Worm (Caenorhabditis elegans) whole organism, L2 larva: ENCODE measurements around the gene C34C12.12.

ENCODE experiments used
- C34F6.9 ChIP-seq: fragments of 150-350 bp; optimal IDR thresholded peaks from 2 replicates; lab custom pipeline; 2014; ENCODE audit warnings: missing biosample characterization, missing genetic modification characterization
- F13H6.1 ChIP-seq: sonication (generic microtip); optimal IDR thresholded peaks from 2 replicates; lab custom pipeline; 2016; ENCODE audit warnings: missing genetic modification characterization, missing compliant biosample characterization
- R02D3.7 ChIP-seq: fragments of 150-350 bp; optimal IDR thresholded peaks from 2 replicates; lab custom pipeline; 2014; ENCODE audit warnings: missing biosample characterization, missing genetic modification characterization
- Y55F3AM.14 ChIP-seq: fragments of 200-800 bp; sonication (Bioruptor generic); optimal IDR thresholded peaks from 2 replicates; lab custom pipeline; 2018; ENCODE audit warnings: mild to moderate bottlenecking, missing genetic modification characterization, missing compliant biosample characterization
- aly-2 ChIP-seq: fragments of 150-350 bp; optimal IDR thresholded peaks from 2 replicates; lab custom pipeline; 2014; ENCODE audit warnings: missing biosample characterization, missing genetic modification characterization
- ama-1 ChIP-seq: fragments of 150-350 bp; optimal IDR thresholded peaks from 2 replicates; lab custom pipeline; 2018; ENCODE audit warnings: inconsistent platforms
- blmp-1 ChIP-seq: sonication (generic microtip); optimal IDR thresholded peaks from 2 replicates; lab custom pipeline; 2017; ENCODE audit warnings: missing genetic modification characterization, mild to moderate bottlenecking, missing compliant biosample characterization, antibody characterized with exemption, moderate library complexity; ENCODE audit not compliant: insufficient read depth
- ceh-16 ChIP-seq: fragments of 150-350 bp; optimal IDR thresholded peaks from 2 replicates; lab custom pipeline; 2014; ENCODE audit warnings: missing biosample characterization, missing genetic modification characterization
- elt-1 ChIP-seq: fragments of 150-350 bp; optimal IDR thresholded peaks from 2 replicates; lab custom pipeline; 2014; ENCODE audit warnings: missing biosample characterization, missing genetic modification characterization
- fos-1 ChIP-seq: fragments of 150-350 bp; optimal IDR thresholded peaks from 2 replicates; lab custom pipeline; 2014; ENCODE audit warnings: missing biosample characterization, missing genetic modification characterization
- gmeb-1 ChIP-seq: fragments of 150-350 bp; optimal IDR thresholded peaks from 2 replicates; lab custom pipeline; 2014; ENCODE audit warnings: missing biosample characterization, missing genetic modification characterization
- lin-11 ChIP-seq: fragments of 150-350 bp; sonication (generic microtip); optimal IDR thresholded peaks from 2 replicates; lab custom pipeline; 2014; ENCODE audit warnings: missing biosample characterization, missing genetic modification characterization, inconsistent platforms, mixed read lengths
- lin-39 ChIP-seq: fragments of 150-350 bp; optimal IDR thresholded peaks from 2 replicates; lab custom pipeline; 2014; ENCODE audit warnings: missing biosample characterization, missing genetic modification reagents, missing genetic modification characterization
- lsy-2 ChIP-seq, 2 experiments: fragments of 150-350 bp in 1 of 2; sonication (generic microtip) in 1 of 2; optimal IDR thresholded peaks; 2 replicates each; lab custom pipeline; 2014 to 2017; ENCODE audit warnings: missing biosample characterization in 2 of 2, missing genetic modification characterization in 2 of 2
- mab-5 ChIP-seq: fragments of 150-350 bp; optimal IDR thresholded peaks from 2 replicates; lab custom pipeline; 2014; ENCODE audit warnings: missing biosample characterization, missing genetic modification characterization
- mbf-1 ChIP-seq: sonication (generic microtip); optimal IDR thresholded peaks from 2 replicates; lab custom pipeline; 2017; ENCODE audit warnings: missing biosample characterization, missing genetic modification characterization
- mdl-1 ChIP-seq, 2 experiments: fragments of 150-350 bp in 1 of 2; sonication (generic microtip) in 1 of 2; optimal IDR thresholded peaks; 2 replicates each; lab custom pipeline; 2017; ENCODE audit warnings: missing biosample characterization in 2 of 2, missing genetic modification characterization in 2 of 2
- nhr-10 ChIP-seq: sonication (generic microtip); optimal IDR thresholded peaks from 2 replicates; lab custom pipeline; 2017; ENCODE audit warnings: missing biosample characterization, missing genetic modification characterization
- nhr-11 ChIP-seq: fragments of 150-350 bp; optimal IDR thresholded peaks from 2 replicates; lab custom pipeline; 2014; ENCODE audit warnings: missing biosample characterization, missing genetic modification characterization
- nhr-21 ChIP-seq: fragments of 150-350 bp; optimal IDR thresholded peaks from 2 replicates; lab custom pipeline; 2014; ENCODE audit warnings: missing biosample characterization, missing genetic modification characterization
- nhr-25 ChIP-seq: fragments of 150-350 bp; sonication (generic microtip); optimal IDR thresholded peaks from 3 replicates; lab custom pipeline; 2014; ENCODE audit warnings: missing biosample characterization, missing genetic modification characterization
- nhr-6 ChIP-seq: fragments of 150-350 bp; optimal IDR thresholded peaks from 2 replicates; lab custom pipeline; 2014; ENCODE audit warnings: missing biosample characterization, missing genetic modification characterization
- nhr-77 ChIP-seq: fragments of 150-350 bp; optimal IDR thresholded peaks from 2 replicates; lab custom pipeline; 2014; ENCODE audit warnings: missing biosample characterization, missing genetic modification characterization
- peb-1 ChIP-seq: fragments of 150-350 bp; optimal IDR thresholded peaks from 2 replicates; lab custom pipeline; 2014; ENCODE audit warnings: missing biosample characterization, missing genetic modification characterization
- sem-4 ChIP-seq: fragments of 150-350 bp; optimal IDR thresholded peaks from 2 replicates; lab custom pipeline; 2014; ENCODE audit warnings: missing biosample characterization, missing genetic modification reagents, missing genetic modification characterization
- skn-1 ChIP-seq: sonication (generic microtip); optimal IDR thresholded peaks from 2 replicates; lab custom pipeline; 2017; ENCODE audit warnings: missing biosample characterization, missing genetic modification characterization
- sma-3 ChIP-seq: sonication (generic microtip); optimal IDR thresholded peaks from 2 replicates; lab custom pipeline; 2016; ENCODE audit warnings: missing genetic modification reagents, missing genetic modification characterization, missing compliant biosample characterization
- snpc-4 ChIP-seq: fragments of 150-350 bp; optimal IDR thresholded peaks from 2 replicates; lab custom pipeline; 2014; ENCODE audit warnings: missing biosample characterization, missing genetic modification characterization
- unc-39 ChIP-seq: fragments of 150-350 bp; optimal IDR thresholded peaks from 2 replicates; lab custom pipeline; 2014; ENCODE audit warnings: missing biosample characterization, missing genetic modification characterization
- zag-1 ChIP-seq: fragments of 150-350 bp; optimal IDR thresholded peaks from 2 replicates; lab custom pipeline; 2014; ENCODE audit warnings: missing biosample characterization, missing genetic modification characterization
- ztf-4 ChIP-seq: fragments of 150-350 bp; optimal IDR thresholded peaks from 2 replicates; lab custom pipeline; 2014; ENCODE audit warnings: missing biosample characterization, missing genetic modification characterization

Gene C34C12.12

DNA sequence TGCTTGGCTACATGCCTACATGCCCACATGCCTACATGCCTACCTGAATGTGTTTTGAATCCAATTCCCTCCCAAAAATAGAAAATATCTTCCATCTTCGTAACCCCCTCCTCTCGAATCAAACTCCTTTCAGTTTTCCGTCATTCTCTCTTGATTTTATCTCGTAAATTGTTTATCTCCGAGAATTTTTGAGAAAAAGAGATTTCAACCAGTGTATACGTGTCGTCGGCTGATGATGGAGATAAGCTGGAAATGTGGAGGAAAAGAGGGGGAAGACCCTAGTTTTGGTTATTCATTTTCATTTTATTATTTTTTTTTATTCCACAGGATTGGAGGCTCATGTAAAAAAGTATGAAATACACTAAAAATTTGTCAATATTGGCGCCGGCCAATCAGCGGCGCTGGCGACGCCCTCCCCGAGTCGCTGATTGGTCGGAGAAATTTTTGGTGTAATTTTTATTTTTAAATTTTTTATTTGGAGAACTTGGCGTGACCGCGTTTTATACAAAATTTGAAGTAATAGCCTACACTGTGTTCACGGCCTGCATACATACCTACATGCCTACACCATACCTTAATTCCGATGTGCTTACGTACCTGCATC lies 25.9 kb downstream of the C34C12.12 start:
- TF ChIP-seq unc-39 = no peak
- peak; percentile 58 for TF ChIP-seq elt-1 (tag; lab: Kevin White, UChicago)
- TF ChIP-seq ztf-4 = no peak
- peak; percentile 44 for TF ChIP-seq ceh-16 (tag; lab: Kevin White, UChicago)
- no peak for TF ChIP-seq lin-39
- TF ChIP-seq, all 48 proteins: peak for 2

DNA sequence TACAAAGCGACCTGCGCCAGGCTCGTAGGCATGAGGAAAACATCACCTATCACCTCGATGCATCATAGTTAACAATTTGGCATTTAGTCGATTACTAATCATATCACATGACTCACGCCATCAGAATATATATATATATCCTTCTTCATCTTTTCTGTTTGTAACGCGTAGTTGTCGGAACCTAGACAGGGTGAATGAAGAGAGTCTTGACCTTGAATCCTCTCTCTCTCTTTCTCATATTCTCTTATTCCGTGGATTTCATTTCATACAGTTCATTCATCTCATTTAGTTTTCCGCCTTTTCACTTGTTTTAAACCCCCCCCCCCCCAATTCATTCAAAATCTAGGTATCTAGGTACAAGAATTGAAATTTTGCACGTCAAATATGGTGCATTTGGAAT lies 27.2 kb downstream of the C34C12.12 start:
- TF ChIP-seq nhr-25 (tag; lab: Kevin White, UChicago) (no peak), sma-3 (GFP tag; lab: Kevin White, UChicago) (peak; percentile 40)

DNA sequence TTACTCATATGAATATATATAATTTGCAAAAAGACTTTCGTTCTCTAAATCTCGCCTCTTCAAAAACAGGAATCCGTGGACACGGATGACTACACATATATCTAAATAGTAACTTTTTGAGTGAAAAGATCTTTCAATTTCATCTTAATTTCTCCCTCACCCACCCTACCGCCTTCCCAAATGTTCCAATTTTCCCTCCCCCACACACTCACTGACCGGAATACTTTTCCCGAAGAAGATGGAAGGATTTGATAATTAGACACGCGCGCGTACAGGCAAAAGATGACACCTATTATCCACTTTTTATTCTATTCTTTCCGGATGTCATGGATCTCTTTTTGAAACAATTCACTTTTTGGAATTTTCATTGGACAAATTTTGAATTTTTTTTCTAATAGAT lies 28.0 kb downstream of the C34C12.12 start:
- peak; percentile 15 for TF ChIP-seq blmp-1 (tag; lab: Kevin White, UChicago)
- no peak for TF ChIP-seq sma-3 (GFP tag; lab: Kevin White, UChicago)
- no peak for TF ChIP-seq mab-5 (tag; lab: Kevin White, UChicago)
- no peak for TF ChIP-seq nhr-77 (tag; lab: Kevin White, UChicago)
- TF ChIP-seq nhr-6 (tag; lab: Kevin White, UChicago) = no peak

DNA sequence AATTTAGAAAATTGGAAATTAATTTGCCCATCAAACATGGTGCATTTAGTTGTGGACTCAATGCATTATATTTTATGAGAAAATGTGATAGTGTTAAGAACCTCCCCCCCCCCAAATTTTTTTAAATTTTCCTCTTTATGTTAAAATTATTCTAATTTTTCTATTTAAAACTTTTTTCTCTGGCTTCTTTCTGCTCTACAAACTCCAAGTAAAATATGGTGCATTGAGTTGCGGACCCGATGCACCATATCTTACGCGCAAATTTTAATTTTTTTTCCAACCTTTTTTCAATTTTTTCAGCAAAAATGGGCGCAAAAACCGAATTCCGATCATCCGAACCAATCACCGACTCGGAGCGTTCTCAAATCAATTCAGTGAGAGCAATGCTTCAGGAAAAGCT lies 29.3 kb downstream of the C34C12.12 start, which contains the start of gene C34C12.6:
TSS of gene C34C12.6 (plus strand) at position 301 of the 400 bp plus-strand sequence.
- TF ChIP-seq elt-1 (tag; lab: Kevin White, UChicago) = no peak

DNA sequence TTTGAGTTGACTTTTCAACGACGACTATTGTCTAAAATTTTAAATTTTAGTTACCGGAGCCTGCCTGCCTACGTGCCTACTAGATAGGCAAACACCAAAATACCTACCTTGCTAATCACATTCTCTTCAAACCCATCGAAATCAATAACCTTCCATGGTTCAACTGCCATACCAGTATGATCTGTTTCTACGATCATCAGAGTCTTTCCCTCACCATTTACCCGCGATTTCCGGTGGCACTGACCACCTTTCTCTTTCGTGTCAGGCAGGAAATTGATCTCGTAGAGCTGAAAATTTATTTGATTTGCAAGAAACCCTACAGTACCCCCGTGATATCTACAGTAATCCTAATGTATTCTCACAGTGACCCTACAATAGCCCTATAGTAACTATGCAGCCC lies 32.0 kb downstream of the C34C12.12 start:
- TF ChIP-seq C34F6.9 (tag; lab: Kevin White, UChicago) (no peak), lin-11 (tag; lab: Kevin White, UChicago) (no peak), ama-1 (lab: Kevin White, UChicago) (no peak), aly-2 (tag; lab: Kevin White, UChicago) (no peak), F13H6.1 (tag; lab: Kevin White, UChicago) (no peak), zag-1 (tag; lab: Kevin White, UChicago) (no peak), ztf-4 (no peak), mbf-1 (no peak), mab-5 (tag; lab: Kevin White, UChicago) (no peak), R02D3.7 (tag; lab: Kevin White, UChicago) (no peak), nhr-11 (tag; lab: Kevin White, UChicago) (no peak), blmp-1 (tag; lab: Kevin White, UChicago) (no peak), gmeb-1 (tag; lab: Kevin White, UChicago) (no peak), fos-1 (tag; lab: Kevin White, UChicago) (no peak), elt-1 (tag; lab: Kevin White, UChicago) (no peak), nhr-21 (no peak), nhr-25 (tag; lab: Kevin White, UChicago) (no peak), peb-1 (tag; lab: Kevin White, UChicago) (no peak)

DNA sequence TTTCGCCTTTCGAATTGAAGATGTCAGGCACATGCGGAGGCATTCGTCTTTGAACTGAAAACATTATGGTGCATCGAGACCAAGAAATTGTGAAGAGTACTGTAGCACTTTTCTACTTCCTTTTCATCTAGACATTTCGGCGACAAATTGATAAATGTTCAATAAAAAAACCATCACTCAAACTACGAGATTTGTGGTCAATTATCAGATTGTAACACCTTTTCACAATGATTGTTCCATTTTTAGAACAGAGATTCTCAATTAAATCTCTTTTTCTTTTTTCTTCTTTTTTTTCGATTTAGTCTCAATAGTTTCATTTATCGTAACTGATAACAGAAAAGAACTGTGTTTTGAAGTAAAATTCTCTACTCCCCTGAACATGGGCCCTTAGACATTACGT lies 33.1 kb downstream of the C34C12.12 start:
- no peak for TF ChIP-seq nhr-10 (tag; lab: Kevin White, UChicago)
- TF ChIP-seq blmp-1 (tag; lab: Kevin White, UChicago) = peak; percentile 55
- no peak for TF ChIP-seq Y55F3AM.14 (GFP tag; lab: Kevin White, UChicago)
- TF ChIP-seq nhr-6 (tag; lab: Kevin White, UChicago) = no peak
- no peak for TF ChIP-seq lin-39
- TF ChIP-seq mdl-1 (tag; optimal IDR thresholded peaks at IDR 0.05; lab: Kevin White, UChicago) = no peak
- TF ChIP-seq snpc-4 (tag; lab: Kevin White, UChicago) = no peak
- no peak for TF ChIP-seq nhr-11 (tag; lab: Kevin White, UChicago)
- peak; percentile 30 for TF ChIP-seq sma-3 (GFP tag; lab: Kevin White, UChicago)

DNA sequence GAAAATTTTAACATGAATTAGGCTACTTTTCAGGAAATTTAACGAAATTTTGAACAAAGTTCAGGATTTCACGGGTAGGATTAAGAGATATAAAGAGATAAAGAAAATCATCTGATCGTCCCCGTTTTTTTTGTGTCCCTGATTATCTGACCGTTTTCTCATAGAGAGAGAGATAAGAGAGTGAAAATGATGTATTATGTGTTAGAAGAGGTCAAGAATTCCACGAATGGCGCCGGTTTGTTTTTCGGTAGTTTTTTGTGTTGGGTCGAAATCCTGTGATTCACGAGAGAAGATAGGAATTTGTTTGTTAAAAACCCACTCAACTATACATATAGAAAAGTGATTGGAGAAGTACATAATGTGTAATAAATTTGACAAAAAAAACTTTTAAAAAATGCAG lies 34.1 kb downstream of the C34C12.12 start:
- TF ChIP-seq R02D3.7 (tag; lab: Kevin White, UChicago) (no peak), nhr-6 (tag; lab: Kevin White, UChicago) (no peak), skn-1 (no peak), unc-39 (no peak), lsy-2 (tag; optimal IDR thresholded peaks at IDR 0.05; lab: Kevin White, UChicago) (no peak), peb-1 (tag; lab: Kevin White, UChicago) (no peak), sem-4 (tag; lab: Kevin White, UChicago) (no peak)
